Worm (Caenorhabditis elegans): Measurements from ENCODE around the gene bath-44.

- TF ChIP-seq dao-5 (tag; optimal IDR thresholded peaks at IDR 0.05), result no peak
- no peak for TF ChIP-seq W03F9.2 (tag; optimal IDR thresholded peaks at IDR 0.05)
- no peak for TF ChIP-seq him-1 (tag; optimal IDR thresholded peaks at IDR 0.05)
These were observed 38.0 kb upstream of the bath-44 start for ce11 chrII:7356773-7357172.
